Worm (Caenorhabditis elegans) whole organism, late embryonic: ENCODE measurements around the gene stdh-4.
"Not testable (repeated sequence)": the region's sequence is repeated elsewhere in the genome, so short reads cannot be mapped to it uniquely, and the experiment has no call there.

Source experiments
- C08G9.2 ChIP-seq: sonication (generic microtip); optimal IDR thresholded peaks from 2 replicates; lab custom pipeline; 2016; ENCODE audit warnings: mild to moderate bottlenecking, missing genetic modification characterization, moderate library complexity, missing compliant biosample characterization
- F13H6.1 ChIP-seq: sonication (generic microtip); optimal IDR thresholded peaks from 2 replicates; lab custom pipeline; 2016; ENCODE audit warnings: missing genetic modification characterization, missing compliant biosample characterization
- K02D7.2 ChIP-seq: sonication (generic microtip); optimal IDR thresholded peaks from 2 replicates; lab custom pipeline; 2017; ENCODE audit warnings: mild to moderate bottlenecking, missing genetic modification characterization, missing compliant biosample characterization
- T23F11.4 ChIP-seq: fragments of 200-800 bp; sonication (Bioruptor generic); optimal IDR thresholded peaks from 2 replicates; lab custom pipeline; 2018; ENCODE audit warnings: mild to moderate bottlenecking, missing genetic modification characterization, missing compliant biosample characterization
- ceh-14 ChIP-seq: sonication (generic microtip); optimal IDR thresholded peaks from 2 replicates; lab custom pipeline; 2016; ENCODE audit warnings: missing genotype, missing genetic modification characterization, missing compliant biosample characterization
- ceh-22 ChIP-seq: sonication (generic microtip); optimal IDR thresholded peaks from 2 replicates; lab custom pipeline; 2017; ENCODE audit warnings: missing biosample characterization, missing genetic modification characterization
- ceh-30 ChIP-seq: fragments of 150-350 bp; optimal IDR thresholded peaks from 2 replicates; lab custom pipeline; 2014; ENCODE audit warnings: missing biosample characterization, missing genetic modification characterization
- ceh-34 ChIP-seq: sonication (generic microtip); optimal IDR thresholded peaks from 2 replicates; lab custom pipeline; 2016; ENCODE audit warnings: mild to moderate bottlenecking, missing genetic modification characterization, missing compliant biosample characterization
- ceh-45 ChIP-seq: fragments of 200-800 bp; sonication (Bioruptor generic); IDR thresholded peaks from 2 replicates; pipeline ENCODE4 v1.3.6; 2022; ENCODE audit warnings: missing genetic modification reagents, missing genetic modification characterization, missing compliant biosample characterization
- ceh-6 ChIP-seq: fragments of 200-800 bp; sonication (Bioruptor generic); optimal IDR thresholded peaks from 2 replicates; lab custom pipeline; 2018; ENCODE audit warnings: mild to moderate bottlenecking, missing genetic modification characterization, missing compliant biosample characterization
- elt-2 ChIP-seq: sonication (generic microtip); optimal IDR thresholded peaks from 2 replicates; lab custom pipeline; 2016; ENCODE audit warnings: missing genetic modification reagents, missing genetic modification characterization, missing compliant biosample characterization
- elt-4 ChIP-seq: sonication (generic microtip); optimal IDR thresholded peaks from 2 replicates; lab custom pipeline; 2016; ENCODE audit warnings: missing genetic modification characterization, missing compliant biosample characterization
- ets-4 ChIP-seq: sonication (generic microtip); optimal IDR thresholded peaks from 2 replicates; lab custom pipeline; 2016; ENCODE audit warnings: missing genetic modification characterization, missing compliant biosample characterization
- fkh-10 ChIP-seq: fragments of 150-350 bp; optimal IDR thresholded peaks from 2 replicates; lab custom pipeline; 2014; ENCODE audit warnings: missing biosample characterization, missing genetic modification reagents, missing genetic modification characterization
- hlh-30 ChIP-seq: sonication (generic microtip); optimal IDR thresholded peaks from 2 replicates; lab custom pipeline; 2017; ENCODE audit warnings: antibody characterized with exemption, missing genetic modification characterization, missing compliant biosample characterization; ENCODE audit not compliant: insufficient read depth
- hlh-8 ChIP-seq: sonication (generic microtip); optimal IDR thresholded peaks from 2 replicates; lab custom pipeline; 2016; ENCODE audit warnings: missing genotype, missing genetic modification characterization, missing compliant biosample characterization
- lim-6 ChIP-seq: sonication (generic microtip); optimal IDR thresholded peaks from 2 replicates; lab custom pipeline; 2016; ENCODE audit warnings: missing genetic modification characterization, missing compliant biosample characterization
- nfya-1 ChIP-seq: sonication (generic microtip); optimal IDR thresholded peaks from 2 replicates; lab custom pipeline; 2017; ENCODE audit warnings: missing genetic modification characterization, mild to moderate bottlenecking, missing compliant biosample characterization, antibody characterized with exemption, moderate library complexity
- npax-4 ChIP-seq: sonication (generic microtip); optimal IDR thresholded peaks from 2 replicates; lab custom pipeline; 2016; ENCODE audit warnings: missing genetic modification characterization, missing compliant biosample characterization
- pat-9 ChIP-seq: fragments of 200-800 bp; sonication (Bioruptor generic); optimal IDR thresholded peaks from 2 replicates; lab custom pipeline; 2018; ENCODE audit warnings: mild to moderate bottlenecking, missing genetic modification characterization, moderate library complexity, missing compliant biosample characterization
- pax-1 ChIP-seq: fragments of 150-350 bp; optimal IDR thresholded peaks from 2 replicates; lab custom pipeline; 2014; ENCODE audit warnings: missing biosample characterization, missing genetic modification characterization
- pqm-1 ChIP-seq: sonication (generic microtip); optimal IDR thresholded peaks from 2 replicates; lab custom pipeline; 2016; ENCODE audit warnings: missing genetic modification characterization, missing compliant biosample characterization
- pros-1 ChIP-seq: fragments of 150-350 bp; optimal IDR thresholded peaks from 2 replicates; lab custom pipeline; 2014; ENCODE audit warnings: missing biosample characterization, missing genetic modification reagents, missing genetic modification characterization
- rnt-1 ChIP-seq: sonication (generic microtip); optimal IDR thresholded peaks from 2 replicates; lab custom pipeline; 2016; ENCODE audit warnings: missing genetic modification characterization, missing compliant biosample characterization
- sox-2 ChIP-seq: fragments of 200-800 bp; sonication (Bioruptor generic); IDR thresholded peaks from 2 replicates; pipeline ENCODE4 v1.3.6; 2022; ENCODE audit warnings: missing genetic modification reagents, missing genetic modification characterization, missing compliant biosample characterization
- syd-9 ChIP-seq: sonication (generic microtip); optimal IDR thresholded peaks from 2 replicates; lab custom pipeline; 2016; ENCODE audit warnings: mild to moderate bottlenecking, missing genetic modification characterization, moderate library complexity, missing compliant biosample characterization
- ttx-3 ChIP-seq: sonication (generic microtip); optimal IDR thresholded peaks from 2 replicates; lab custom pipeline; 2016; ENCODE audit warnings: missing genetic modification reagents, missing genetic modification characterization, missing compliant biosample characterization
- unc-3 ChIP-seq, 2 experiments: fragments of 200-800 bp in 1 of 2; sonication (Bioruptor generic) in 1 of 2; sonication (generic microtip) in 1 of 2; conservative IDR thresholded peaks in 1 of 2; optimal IDR thresholded peaks in 1 of 2; 2 replicates each; pipeline versions ENCODE4 v1.3.6 to Lab custom; 2016 to 2022; ENCODE audit warnings: missing compliant biosample characterization in 2 of 2, missing genetic modification characterization in 2 of 2, missing genetic modification reagents in 1 of 2
- unc-42 ChIP-seq: sonication (generic microtip); optimal IDR thresholded peaks from 2 replicates; lab custom pipeline; 2016; ENCODE audit warnings: missing genotype, missing genetic modification characterization, missing compliant biosample characterization
- unc-55 ChIP-seq: sonication (generic microtip); optimal IDR thresholded peaks from 2 replicates; lab custom pipeline; 2017; ENCODE audit warnings: missing biosample characterization, missing genetic modification reagents, missing genetic modification characterization

stdh-4 gene

ce11 chrV:8569841-8570361 is 20.8 kb downstream of the stdh-4 start, which contains the start of the genes F25G6.9 and symk-1:
F25G6.9 (minus strand) TSS chrV:8570000.
symk-1 (plus strand) TSS chrV:8570311.
- TF ChIP-seq unc-55 (no peak), lim-6 (tag; lab: Kevin White, UChicago) (no peak), elt-4 (tag; lab: Kevin White, UChicago) (no peak), ceh-14 (tag; lab: Kevin White, UChicago) (peak; percentile 12), K02D7.2 (no peak), nfya-1 (peak; percentile 40)

DNA sequence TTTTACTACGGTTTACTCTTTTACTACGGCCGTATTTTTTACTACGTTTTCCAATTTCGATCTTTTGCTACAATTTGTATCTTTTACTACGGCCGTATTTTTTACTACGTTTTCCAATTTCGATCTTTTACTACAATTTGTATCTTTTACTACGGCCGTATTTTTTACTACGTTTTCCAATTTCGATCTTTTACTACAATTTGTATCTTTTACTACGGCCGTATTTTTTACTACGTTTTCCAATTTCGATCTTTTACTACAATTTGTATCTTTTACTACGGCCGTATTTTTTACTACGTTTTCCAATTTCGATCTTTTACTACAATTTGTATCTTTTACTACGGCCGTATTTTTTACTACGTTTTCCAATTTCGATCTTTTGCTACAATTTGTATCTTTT is 25.7 kb downstream of the stdh-4 start, which contains the start of gene F25G6.1:
F25G6.1 (plus strand) TSS at position 301 of the 400 bp plus-strand sequence.
- not testable (repeated sequence) for TF ChIP-seq unc-42; sox-2 (GFP tag; lab: Robert Waterston, UW); hlh-8

ce11 chrV:8580961-8581360 is 31.9 kb downstream of the stdh-4 start, which contains the start of gene C10B5.1:
C10B5.1 (plus strand) TSS chrV:8581261.
- TF ChIP-seq pqm-1 (tag; lab: Kevin White, UChicago) (no peak), ceh-45 (GFP tag; lab: Robert Waterston, UW) (no peak), fkh-10 (GFP tag; lab: Kevin White, UChicago) (no peak), T23F11.4 (GFP tag; lab: Kevin White, UChicago) (no peak), npax-4 (tag; lab: Kevin White, UChicago) (no peak)

- TF ChIP-seq ceh-22 (tag; lab: Kevin White, UChicago) (no peak), C08G9.2 (tag; lab: Kevin White, UChicago) (no peak), syd-9 (no peak), unc-55 (no peak), hlh-8 (no peak)
Observed at ce11 chrV:8586472-8586871, 37.4 kb downstream of the stdh-4 start.

DNA sequence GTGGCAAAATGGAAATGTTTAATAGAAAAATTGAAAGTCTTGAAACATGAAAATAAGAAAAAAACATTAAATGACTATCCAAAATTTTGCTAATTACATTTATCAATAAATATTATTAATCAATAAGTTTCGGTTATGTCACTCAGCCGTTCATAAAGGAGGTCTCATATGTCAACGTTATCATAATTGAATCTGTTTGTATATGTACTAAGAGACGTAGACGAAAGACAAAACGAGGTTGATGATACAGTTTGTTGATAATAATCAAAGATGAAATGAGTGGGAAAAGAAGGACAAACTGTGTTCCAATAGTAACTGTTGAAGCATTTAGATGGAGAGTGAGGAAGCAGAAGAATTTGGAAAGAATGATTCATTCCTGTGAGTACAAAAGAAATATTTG is 37.8 kb downstream of the stdh-4 start:
- no peak for TF ChIP-seq hlh-30 (tag; lab: Kevin White, UChicago)
- TF ChIP-seq elt-2 (tag; lab: Kevin White, UChicago) = peak; percentile 19
- no peak for TF ChIP-seq pax-1 (tag; lab: Kevin White, UChicago)
- TF ChIP-seq F13H6.1 (tag; lab: Kevin White, UChicago) = no peak
- TF ChIP-seq elt-4 (tag; lab: Kevin White, UChicago) = no peak
- no peak for TF ChIP-seq ceh-30 (tag; lab: Kevin White, UChicago)

DNA sequence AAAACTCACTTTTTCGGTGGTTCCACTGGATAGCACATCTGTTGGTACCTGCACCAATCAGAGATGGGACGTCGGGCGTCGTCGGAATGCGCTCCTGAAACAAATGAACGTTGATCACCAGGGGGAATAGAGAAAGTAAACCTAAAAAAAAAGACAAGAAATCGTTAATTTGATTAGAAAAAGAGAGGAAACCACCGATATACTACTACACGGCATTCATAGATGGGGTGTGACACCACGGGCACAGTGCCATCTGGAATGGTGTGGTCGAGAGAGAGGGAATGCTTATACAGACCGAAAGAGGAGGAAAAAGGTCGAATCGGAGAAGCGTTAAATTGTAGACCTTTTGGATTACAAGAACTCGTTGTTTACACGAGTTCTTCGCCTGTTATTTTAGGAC is 39.0 kb downstream of the stdh-4 start, which contains the start of gene C10B5.3:
C10B5.3 (minus strand) TSS at position 101 of the 400 bp plus-strand sequence.
- TF ChIP-seq ets-4 = no peak
- no peak for TF ChIP-seq rnt-1 (tag; lab: Kevin White, UChicago)
- no peak for TF ChIP-seq sox-2 (GFP tag; lab: Robert Waterston, UW)
- no peak for TF ChIP-seq pat-9 (tag; lab: Kevin White, UChicago)
- no peak for TF ChIP-seq pros-1 (tag; lab: Kevin White, UChicago)
- TF ChIP-seq K02D7.2 = no peak
- no peak for TF ChIP-seq unc-3 (GFP tag; conservative IDR thresholded peaks at IDR 0.05; lab: Robert Waterston, UW)
- no peak for TF ChIP-seq unc-3 (tag; optimal IDR thresholded peaks at IDR 0.05; lab: Kevin White, UChicago)
- no peak for TF ChIP-seq ceh-14 (tag; lab: Kevin White, UChicago)
- TF ChIP-seq hlh-30 (tag; lab: Kevin White, UChicago) = no peak
- no peak for TF ChIP-seq ttx-3
- TF ChIP-seq hlh-8 = no peak
- no peak for TF ChIP-seq ceh-34 (tag; lab: Kevin White, UChicago)
- TF ChIP-seq ceh-6 (GFP tag; lab: Kevin White, UChicago) = no peak
